Worm (Caenorhabditis elegans) whole organism, L2 larva: Measurements from ENCODE around the gene F36H12.4.
A peak's percentile ranks its signal among the peaks of the same experiment; 100 is the strongest.

Experiments used
- C34F6.9 ChIP-seq: fragments of 150-350 bp; optimal IDR thresholded peaks from 2 replicates; lab custom pipeline; 2014; ENCODE audit warnings: missing biosample characterization, missing genetic modification characterization
- R02D3.7 ChIP-seq: fragments of 150-350 bp; optimal IDR thresholded peaks from 2 replicates; lab custom pipeline; 2014; ENCODE audit warnings: missing biosample characterization, missing genetic modification characterization
- Y55F3AM.14 ChIP-seq: fragments of 200-800 bp; sonication (Bioruptor generic); optimal IDR thresholded peaks from 2 replicates; lab custom pipeline; 2018; ENCODE audit warnings: mild to moderate bottlenecking, missing genetic modification characterization, missing compliant biosample characterization
- alr-1 ChIP-seq: fragments of 150-350 bp; optimal IDR thresholded peaks from 2 replicates; lab custom pipeline; 2014; ENCODE audit warnings: missing biosample characterization, missing genetic modification characterization
- ama-1 ChIP-seq: fragments of 150-350 bp; optimal IDR thresholded peaks from 2 replicates; lab custom pipeline; 2018; ENCODE audit warnings: inconsistent platforms
- ceh-16 ChIP-seq: fragments of 150-350 bp; optimal IDR thresholded peaks from 2 replicates; lab custom pipeline; 2014; ENCODE audit warnings: missing biosample characterization, missing genetic modification characterization
- crh-2 ChIP-seq: sonication (generic microtip); optimal IDR thresholded peaks from 2 replicates; lab custom pipeline; 2017; ENCODE audit warnings: missing biosample characterization, missing genetic modification characterization
- egl-27 ChIP-seq: sonication (generic microtip); optimal IDR thresholded peaks from 3 replicates; lab custom pipeline; 2017; ENCODE audit warnings: missing biosample characterization, missing genetic modification reagents, missing genetic modification characterization
- elt-1 ChIP-seq: fragments of 150-350 bp; optimal IDR thresholded peaks from 2 replicates; lab custom pipeline; 2014; ENCODE audit warnings: missing biosample characterization, missing genetic modification characterization
- elt-3 ChIP-seq: sonication (generic microtip); optimal IDR thresholded peaks from 2 replicates; lab custom pipeline; 2017; ENCODE audit warnings: missing biosample characterization, missing genetic modification characterization
- fos-1 ChIP-seq: fragments of 150-350 bp; optimal IDR thresholded peaks from 2 replicates; lab custom pipeline; 2014; ENCODE audit warnings: missing biosample characterization, missing genetic modification characterization
- lin-11 ChIP-seq: fragments of 150-350 bp; sonication (generic microtip); optimal IDR thresholded peaks from 2 replicates; lab custom pipeline; 2014; ENCODE audit warnings: missing biosample characterization, missing genetic modification characterization, inconsistent platforms, mixed read lengths
- lin-13 ChIP-seq: fragments of 150-350 bp; optimal IDR thresholded peaks from 2 replicates; lab custom pipeline; 2014; ENCODE audit warnings: missing biosample characterization, missing genetic modification reagents, missing genetic modification characterization
- mab-5 ChIP-seq: fragments of 150-350 bp; optimal IDR thresholded peaks from 2 replicates; lab custom pipeline; 2014; ENCODE audit warnings: missing biosample characterization, missing genetic modification characterization
- mdl-1 ChIP-seq, 2 experiments: fragments of 150-350 bp in 1 of 2; sonication (generic microtip) in 1 of 2; optimal IDR thresholded peaks; 2 replicates each; lab custom pipeline; 2017; ENCODE audit warnings: missing biosample characterization in 2 of 2, missing genetic modification characterization in 2 of 2
- nhr-10 ChIP-seq: sonication (generic microtip); optimal IDR thresholded peaks from 2 replicates; lab custom pipeline; 2017; ENCODE audit warnings: missing biosample characterization, missing genetic modification characterization
- nhr-11 ChIP-seq: fragments of 150-350 bp; optimal IDR thresholded peaks from 2 replicates; lab custom pipeline; 2014; ENCODE audit warnings: missing biosample characterization, missing genetic modification characterization
- nhr-12 ChIP-seq: fragments of 150-350 bp; optimal IDR thresholded peaks from 2 replicates; lab custom pipeline; 2014; ENCODE audit warnings: missing biosample characterization, missing genetic modification characterization
- nhr-21 ChIP-seq: fragments of 150-350 bp; optimal IDR thresholded peaks from 2 replicates; lab custom pipeline; 2014; ENCODE audit warnings: missing biosample characterization, missing genetic modification characterization
- nhr-23 ChIP-seq: fragments of 150-350 bp; optimal IDR thresholded peaks from 2 replicates; lab custom pipeline; 2014; ENCODE audit warnings: missing biosample characterization, missing genetic modification reagents, missing genetic modification characterization
- nhr-25 ChIP-seq: fragments of 150-350 bp; sonication (generic microtip); optimal IDR thresholded peaks from 3 replicates; lab custom pipeline; 2014; ENCODE audit warnings: missing biosample characterization, missing genetic modification characterization
- nhr-6 ChIP-seq: fragments of 150-350 bp; optimal IDR thresholded peaks from 2 replicates; lab custom pipeline; 2014; ENCODE audit warnings: missing biosample characterization, missing genetic modification characterization
- peb-1 ChIP-seq: fragments of 150-350 bp; optimal IDR thresholded peaks from 2 replicates; lab custom pipeline; 2014; ENCODE audit warnings: missing biosample characterization, missing genetic modification characterization
- skn-1 ChIP-seq: sonication (generic microtip); optimal IDR thresholded peaks from 2 replicates; lab custom pipeline; 2017; ENCODE audit warnings: missing biosample characterization, missing genetic modification characterization
- sma-3 ChIP-seq: sonication (generic microtip); optimal IDR thresholded peaks from 2 replicates; lab custom pipeline; 2016; ENCODE audit warnings: missing genetic modification reagents, missing genetic modification characterization, missing compliant biosample characterization
- sma-9 ChIP-seq, 2 experiments: fragments of 150-350 bp in 1 of 2; sonication (generic microtip) in 1 of 2; optimal IDR thresholded peaks; 2 replicates each; lab custom pipeline; 2014 to 2016; ENCODE audit warnings: missing genetic modification characterization in 2 of 2, mild to moderate bottlenecking in 1 of 2, missing biosample characterization in 1 of 2, missing compliant biosample characterization in 1 of 2, missing genetic modification reagents in 1 of 2, moderate library complexity in 1 of 2
- snpc-4 ChIP-seq: fragments of 150-350 bp; optimal IDR thresholded peaks from 2 replicates; lab custom pipeline; 2014; ENCODE audit warnings: missing biosample characterization, missing genetic modification characterization
- unc-39 ChIP-seq: fragments of 150-350 bp; optimal IDR thresholded peaks from 2 replicates; lab custom pipeline; 2014; ENCODE audit warnings: missing biosample characterization, missing genetic modification characterization
- unc-55 ChIP-seq: fragments of 150-350 bp; sonication (generic microtip); optimal IDR thresholded peaks from 3 replicates; lab custom pipeline; 2014; ENCODE audit warnings: missing biosample characterization, missing genetic modification reagents, missing genetic modification characterization
- zag-1 ChIP-seq: fragments of 150-350 bp; optimal IDR thresholded peaks from 2 replicates; lab custom pipeline; 2014; ENCODE audit warnings: missing biosample characterization, missing genetic modification characterization
- ztf-4 ChIP-seq: fragments of 150-350 bp; optimal IDR thresholded peaks from 2 replicates; lab custom pipeline; 2014; ENCODE audit warnings: missing biosample characterization, missing genetic modification characterization

F36H12.4 gene

DNA sequence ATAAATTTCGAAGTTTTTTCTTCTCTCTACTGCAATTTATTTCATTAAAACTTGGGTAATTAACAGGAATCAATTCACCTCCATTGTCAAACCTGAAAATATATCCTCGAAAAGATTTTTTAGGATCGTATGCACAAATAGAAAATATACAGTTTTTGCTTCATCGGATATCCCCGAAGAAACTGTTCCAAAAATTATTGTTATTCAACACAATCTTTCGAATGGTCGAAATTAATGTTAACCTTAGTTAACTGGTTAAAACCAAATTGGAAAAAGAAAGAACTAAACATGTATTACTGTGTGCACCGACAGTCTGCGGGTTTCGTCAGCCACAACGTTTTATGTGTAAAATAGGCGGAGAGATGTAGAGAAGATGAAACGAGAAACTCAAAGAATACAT, 48.2 kb downstream of the F36H12.4 start (continued):
- TF ChIP-seq Y55F3AM.14 (GFP tag; lab: Kevin White, UChicago) (no peak), nhr-10 (tag; lab: Kevin White, UChicago) (no peak), mab-5 (tag; lab: Kevin White, UChicago) (no peak), zag-1 (no peak), peb-1 (tag; lab: Kevin White, UChicago) (no peak), unc-39 (tag; lab: Kevin White, UChicago) (no peak), skn-1 (tag; lab: Kevin White, UChicago) (no peak), ceh-16 (no peak), mdl-1 (tag; optimal IDR thresholded peaks at IDR 0.05; lab: Kevin White, UChicago) (no peak), sma-3 (GFP tag; lab: Kevin White, UChicago) (peak; percentile 63), nhr-11 (tag; lab: Kevin White, UChicago) (no peak), C34F6.9 (tag; lab: Kevin White, UChicago) (no peak), elt-3 (tag; lab: Kevin White, UChicago) (no peak), alr-1 (tag; lab: Kevin White, UChicago) (no peak), elt-1 (no peak), ztf-4 (tag; lab: Kevin White, UChicago) (no peak), nhr-21 (tag; lab: Kevin White, UChicago) (peak; percentile 16), fos-1 (tag; lab: Kevin White, UChicago) (peak; percentile 2), unc-55 (no peak), egl-27 (tag; lab: Kevin White, UChicago) (no peak), nhr-25 (no peak), R02D3.7 (tag; lab: Kevin White, UChicago) (no peak), lin-13 (GFP tag; lab: Kevin White, UChicago) (no peak)

DNA sequence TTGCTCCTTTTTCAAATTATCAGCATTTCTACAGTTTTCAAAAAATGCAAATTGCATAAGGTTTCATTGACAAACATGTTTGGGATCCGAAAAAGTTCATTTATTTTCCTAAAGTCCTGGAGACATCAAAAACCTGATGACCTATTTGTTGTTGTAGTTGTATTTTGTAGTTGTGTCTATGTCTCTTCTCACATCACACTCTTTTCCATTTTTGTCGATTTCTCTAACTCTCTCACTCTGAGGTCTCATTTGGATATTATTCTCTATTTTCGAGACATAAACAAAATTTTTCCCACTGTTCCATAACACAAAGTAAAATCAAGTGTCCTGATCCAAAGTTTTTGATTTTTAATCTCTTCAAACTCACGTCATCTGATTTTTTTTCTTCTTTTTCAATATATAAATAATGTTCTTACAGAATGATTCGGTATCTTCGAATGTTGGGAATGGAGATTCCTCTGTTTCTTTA, 50.0 kb downstream of the F36H12.4 start, which contains the start of gene slc-46A:
TSS of gene slc-46A (plus strand) at position 419 of the 469 bp plus-strand sequence.
- TF ChIP-seq zag-1, result no peak
- peak; percentile 12 for TF ChIP-seq sma-9 (GFP tag; optimal IDR thresholded peaks at IDR 0.05; lab: Kevin White, UChicago)
- TF ChIP-seq sma-9 (tag; optimal IDR thresholded peaks at IDR 0.05; lab: Kevin White, UChicago), result no peak
- no peak for TF ChIP-seq lin-11 (tag; lab: Kevin White, UChicago)
- no peak for TF ChIP-seq crh-2
- no peak for TF ChIP-seq nhr-12
- TF ChIP-seq snpc-4 (tag; lab: Kevin White, UChicago), result peak; percentile 20
- no peak for TF ChIP-seq Y55F3AM.14 (GFP tag; lab: Kevin White, UChicago)
- TF ChIP-seq nhr-23 (tag; lab: Kevin White, UChicago), result no peak
- peak; percentile 26 for TF ChIP-seq unc-55
- no peak for TF ChIP-seq peb-1 (tag; lab: Kevin White, UChicago)
- no peak for TF ChIP-seq nhr-11 (tag; lab: Kevin White, UChicago)
- TF ChIP-seq ceh-16, result no peak
- no peak for TF ChIP-seq alr-1 (tag; lab: Kevin White, UChicago)
- TF ChIP-seq nhr-6 (tag; lab: Kevin White, UChicago), result no peak
- no peak for TF ChIP-seq mdl-1 (tag; optimal IDR thresholded peaks at IDR 0.05; lab: Kevin White, UChicago)
- peak; percentile 48 for TF ChIP-seq C34F6.9 (tag; lab: Kevin White, UChicago)
- TF ChIP-seq ama-1 (lab: Kevin White, UChicago), result no peak
